Worm (Caenorhabditis elegans): ENCODE data around the gene gnrr-5.

Gene gnrr-5

DNA sequence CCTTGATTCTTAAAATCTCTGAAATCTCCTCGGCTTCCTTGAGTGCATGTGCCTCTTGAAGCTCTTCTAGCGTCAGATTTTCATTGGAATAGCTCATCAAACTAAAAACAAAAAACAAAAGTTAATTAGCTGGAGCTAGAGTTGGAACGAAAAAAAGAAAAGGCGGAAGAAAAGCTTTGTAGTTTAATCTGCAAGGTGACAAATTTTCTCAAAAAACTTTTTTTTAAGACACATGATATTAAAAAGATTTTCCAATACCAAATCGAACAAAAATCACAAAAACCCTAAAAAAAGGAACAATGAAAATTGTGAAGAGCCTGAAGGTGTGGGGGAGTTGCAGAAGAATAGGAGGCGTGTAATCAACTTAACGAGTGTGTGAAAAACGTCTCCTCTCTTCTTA lies at the start of gene gnrr-5:
TSS of gene gnrr-5 (minus strand) at position 101 of the 400 bp plus-strand sequence.
- TF ChIP-seq tag-97 (GFP tag; IDR thresholded peaks at IDR 0.05) (no peak), ceh-32 (tag; optimal IDR thresholded peaks at IDR 0.05; ENCODE audit: poor library complexity) (no peak), nhr-6 (tag; optimal IDR thresholded peaks at IDR 0.05) (no peak), dmd-6 (GFP tag; IDR thresholded peaks at IDR 0.05) (no peak), F44E2.7 (GFP tag; IDR thresholded peaks at IDR 0.05) (no peak), spr-3 (GFP tag; optimal IDR thresholded peaks at IDR 0.05) (no peak), php-3 (GFP tag; IDR thresholded peaks at IDR 0.05) (no peak), ZK546.5 (tag; optimal IDR thresholded peaks at IDR 0.05) (no peak), fkh-10 (GFP tag; optimal IDR thresholded peaks at IDR 0.05) (no peak), daf-19 (GFP tag; conservative IDR thresholded peaks at IDR 0.05) (no peak), egl-43 (GFP tag; IDR thresholded peaks at IDR 0.05) (no peak), tra-1 (GFP tag; IDR thresholded peaks at IDR 0.05) (no peak), ceh-62 (tag; optimal IDR thresholded peaks at IDR 0.05) (no peak), nhr-77 (tag; optimal IDR thresholded peaks at IDR 0.05) (no peak), ctbp-1 (GFP tag; IDR thresholded peaks at IDR 0.05) (no peak), lir-3 (tag; optimal IDR thresholded peaks at IDR 0.05) (no peak)

DNA sequence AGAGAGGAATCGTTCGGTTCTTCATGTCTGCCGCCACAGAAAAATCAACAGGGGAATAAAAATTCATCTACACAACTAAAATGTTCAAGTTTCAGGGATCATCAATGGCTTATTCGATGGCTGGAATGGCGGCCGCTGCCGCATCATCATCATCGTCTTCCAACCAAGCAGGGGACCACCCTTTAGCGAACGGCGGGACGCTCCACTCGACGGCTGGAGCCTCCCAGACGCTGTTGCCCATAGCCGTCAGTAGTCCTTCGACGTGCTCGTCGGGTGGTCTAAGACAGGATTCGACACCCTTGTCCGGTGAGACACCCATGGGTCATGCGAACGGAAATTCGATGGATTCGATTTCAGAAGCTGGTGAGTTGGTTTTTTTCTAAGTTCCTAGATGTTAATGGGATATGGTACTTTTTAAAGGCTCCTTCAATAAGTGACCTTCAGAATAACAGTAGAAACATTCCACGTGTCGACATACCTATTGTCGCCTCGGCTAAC lies 49.4 kb upstream of the gnrr-5 start:
- TF ChIP-seq ZK546.5 (tag; optimal IDR thresholded peaks at IDR 0.05) (no peak), aha-1 (tag) (no peak), set-16 (GFP tag; IDR thresholded peaks at IDR 0.05) (peak; percentile 73), vab-7 (GFP tag; IDR thresholded peaks at IDR 0.05) (no peak), unc-62 (GFP tag; optimal IDR thresholded peaks at IDR 0.05 in 1 of 2) (peak in 1 of 2 experiments; percentile 98), unc-62 (tag; optimal IDR thresholded peaks at IDR 0.05) (no peak)

- TF ChIP-seq hmg-1.1 (GFP tag; IDR thresholded peaks at IDR 0.05), result 0 out of 2 replicates have a peak, but pooled peaks have one; percentile 12
- peak; percentile 54; the same call in 1 of the 2 replicates for TF ChIP-seq set-16 (GFP tag; IDR thresholded peaks at IDR 0.05)
- 0 out of 2 replicates have a peak, but pooled peaks have one; percentile 40 for TF ChIP-seq egl-43 (GFP tag; IDR thresholded peaks at IDR 0.05)
- TF ChIP-seq ceh-32 (tag; optimal IDR thresholded peaks at IDR 0.05; ENCODE audit: poor library complexity), result no peak
- no peak for TF ChIP-seq nhr-76 (tag; optimal IDR thresholded peaks at IDR 0.05)
- no peak for TF ChIP-seq dmd-9 (GFP tag; IDR thresholded peaks at IDR 0.05)
- no peak for TF ChIP-seq ztf-7 (tag; optimal IDR thresholded peaks at IDR 0.05)
- TF ChIP-seq madf-5 (GFP tag; IDR thresholded peaks at IDR 0.05), result no peak
- peak in 1 of 2 experiments; percentile 99 for TF ChIP-seq unc-62 (GFP tag; optimal IDR thresholded peaks at IDR 0.05 in 1 of 2)
- no peak for TF ChIP-seq unc-62 (tag; optimal IDR thresholded peaks at IDR 0.05)
- no peak for TF ChIP-seq nhr-102 (tag; optimal IDR thresholded peaks at IDR 0.05)
- no peak for TF ChIP-seq daf-8 (GFP tag; IDR thresholded peaks at IDR 0.05)
These were observed 48.1 kb upstream of the gnrr-5 start for ce11 chrV:4502624-4503023.

DNA sequence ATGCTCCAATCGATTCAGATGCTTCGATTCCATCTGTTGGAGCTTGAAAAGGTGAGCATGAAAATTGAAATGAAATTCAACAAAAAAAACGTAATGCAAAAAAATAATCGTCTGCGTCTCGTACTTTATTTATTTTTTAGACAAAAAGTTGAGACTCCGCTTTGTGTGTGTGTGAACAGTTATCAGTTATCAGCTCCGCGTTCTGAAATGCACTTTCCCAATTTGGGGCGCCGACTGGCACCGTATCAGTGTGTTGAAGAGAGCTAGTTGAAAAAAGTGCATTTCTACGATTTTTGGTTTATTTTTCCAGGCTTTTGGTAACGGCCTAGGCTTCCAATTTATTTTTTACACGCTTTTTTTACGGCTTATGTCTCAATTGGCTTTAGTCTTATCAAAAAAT lies 47.4 kb upstream of the gnrr-5 start:
- no peak for TF ChIP-seq D1046.2 (GFP tag; IDR thresholded peaks at IDR 0.05)
- TF ChIP-seq mdt-29 (GFP tag; IDR thresholded peaks at IDR 0.05), result no peak
- TF ChIP-seq dve-1 (tag; optimal IDR thresholded peaks at IDR 0.05; ENCODE audit: insufficient read depth), result peak; percentile 15
- TF ChIP-seq ceh-82 (tag; optimal IDR thresholded peaks at IDR 0.05), result no peak
- peak; percentile 80 for TF ChIP-seq nhr-28 (tag; optimal IDR thresholded peaks at IDR 0.05)
- TF ChIP-seq ctbp-1 (GFP tag; IDR thresholded peaks at IDR 0.05), result no peak
- peak; percentile 88 for TF ChIP-seq pqm-1 (tag; optimal IDR thresholded peaks at IDR 0.05)
- peak; percentile 9 for TF ChIP-seq mes-2 (tag; optimal IDR thresholded peaks at IDR 0.05; ENCODE audit: poor library complexity, severe bottlenecking)
- no peak for TF ChIP-seq daf-16 (GFP tag; optimal IDR thresholded peaks at IDR 0.05)
- peak; percentile 56 for TF ChIP-seq daf-16 (tag; optimal IDR thresholded peaks at IDR 0.05)
- peak; percentile 21 for TF ChIP-seq hlh-11 (tag; optimal IDR thresholded peaks at IDR 0.05)
